Fruit fly (Drosophila melanogaster) whole organism, adult: Measurements from ENCODE around the gene CG5162.

Source experiments
- CG11617 ChIP-seq: fragments of 200-800 bp; sonication (Bioruptor generic); optimal IDR thresholded peaks from 2 replicates; lab custom pipeline; 2017; ENCODE audit warnings: mild to moderate bottlenecking, missing biosample characterization, missing genetic modification reagents, missing genetic modification characterization
- CG14711 ChIP-seq: fragments of 200-800 bp; sonication (Bioruptor generic); optimal IDR thresholded peaks from 2 replicates; lab custom pipeline; 2018; ENCODE audit warnings: missing biosample characterization, mild to moderate bottlenecking, missing genetic modification characterization, moderate library complexity
- CG5204 ChIP-seq: fragments of 200-800 bp; sonication (Bioruptor generic); optimal IDR thresholded peaks from 2 replicates; lab custom pipeline; 2016; ENCODE audit warnings: missing biosample characterization, missing genetic modification characterization
- CG7045 ChIP-seq: fragments of 200-800 bp; sonication (Bioruptor generic); optimal IDR thresholded peaks from 2 replicates; lab custom pipeline; 2017; ENCODE audit warnings: missing biosample characterization, mild to moderate bottlenecking, missing genetic modification characterization
- CG7101 ChIP-seq: fragments of 200-800 bp; sonication (Bioruptor generic); optimal IDR thresholded peaks from 2 replicates; lab custom pipeline; 2018; ENCODE audit warnings: missing biosample characterization, mild to moderate bottlenecking, missing genetic modification characterization, moderate library complexity
- Crg-1 ChIP-seq: fragments of 200-800 bp; sonication (Bioruptor generic); optimal IDR thresholded peaks from 2 replicates; lab custom pipeline; 2016; ENCODE audit warnings: missing biosample characterization, missing genetic modification characterization
- Hr96 ChIP-seq: fragments of 200-800 bp; sonication (Bioruptor generic); optimal IDR thresholded peaks from 2 replicates; lab custom pipeline; 2016; ENCODE audit warnings: missing biosample characterization, missing genetic modification characterization
- cic ChIP-seq: fragments of 200-800 bp; sonication (Bioruptor generic); optimal IDR thresholded peaks from 2 replicates; lab custom pipeline; 2017; ENCODE audit warnings: missing biosample characterization, mild to moderate bottlenecking, missing genetic modification characterization, moderate library complexity
- kay ChIP-seq: fragments of 200-800 bp; sonication (Bioruptor generic); peaks from one replicate; lab custom pipeline; 2016; ENCODE audit warnings: missing biosample characterization, missing genetic modification characterization, borderline replicate concordance
- ovo ChIP-seq: fragments of 200-800 bp; sonication (Bioruptor generic); optimal IDR thresholded peaks from 2 replicates; lab custom pipeline; 2016; ENCODE audit warnings: missing biosample characterization, missing genetic modification characterization
- toe ChIP-seq: fragments of 200-800 bp; sonication (Bioruptor generic); optimal IDR thresholded peaks from 2 replicates; lab custom pipeline; 2016; ENCODE audit warnings: missing biosample characterization, missing genetic modification characterization

DNA sequence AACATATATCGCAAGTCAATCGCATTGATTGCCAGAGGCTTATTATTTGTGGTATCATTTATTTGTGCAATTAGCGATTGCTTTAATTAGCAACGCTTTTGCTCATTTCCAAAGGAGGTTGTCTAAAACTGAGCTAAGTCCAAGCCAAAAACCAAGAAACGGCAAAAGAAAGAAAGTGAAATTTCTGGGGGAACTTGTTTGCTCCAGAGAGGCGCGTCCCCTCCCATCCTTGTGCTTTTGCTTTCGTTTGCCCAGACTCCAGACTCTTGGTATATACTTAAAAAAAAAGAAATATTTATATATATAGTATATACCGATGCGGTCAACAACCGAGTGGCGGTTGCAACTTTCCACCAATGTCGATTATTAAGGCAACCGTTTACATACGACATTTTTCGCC is 39.0 kb downstream of the CG5162 start:
- TF ChIP-seq kay (GFP tag; lab: Kevin White, UChicago), result no peak
- TF ChIP-seq CG14711 (tag; lab: Kevin White, UChicago), result no peak
- TF ChIP-seq CG7101 (tag; lab: Kevin White, UChicago), result no peak
- TF ChIP-seq cic, result no peak
- no peak for TF ChIP-seq Hr96 (GFP tag; lab: Kevin White, UChicago)
- TF ChIP-seq Crg-1 (GFP tag; lab: Kevin White, UChicago), result no peak
- TF ChIP-seq CG11617, result no peak
- no peak for TF ChIP-seq CG5204 (GFP tag; lab: Kevin White, UChicago)
- no peak for TF ChIP-seq ovo (GFP tag; lab: Kevin White, UChicago)
- no peak for TF ChIP-seq toe (GFP tag; lab: Kevin White, UChicago)
- TF ChIP-seq CG7045 (GFP tag; lab: Kevin White, UChicago), result no peak
